Fruit fly (Drosophila melanogaster): ENCODE measurements around the gene CG17721.
A peak's percentile ranks its signal among the peaks of the same experiment; 100 is the strongest.

CG17721 gene

dm6 chr3R:11211291-11212061 lies 23.5 kb upstream of the CG17721 start (continued):
- TF ChIP-seq Dll (GFP tag; IDR thresholded peaks at IDR 0.05; ENCODE audit: partially characterized antibody) (0 out of 4 replicates have a peak, but pooled peaks have one; percentile 20), CG4328 (GFP tag; optimal IDR thresholded peaks at IDR 0.05) (no peak), NC2β (GFP tag; optimal IDR thresholded peaks at IDR 0.05) (peak; percentile 48), Rfx (GFP tag; IDR thresholded peaks at IDR 0.05) (peak; percentile 91), HLHmδ (GFP tag; optimal IDR thresholded peaks at IDR 0.05) (no peak), E2f1 (GFP tag; IDR thresholded peaks at IDR 0.05) (peak; percentile 60), CG11247 (GFP tag; IDR thresholded peaks at IDR 0.05) (peak; percentile 60), Gsc (GFP tag; IDR thresholded peaks at IDR 0.05) (no peak), dan (GFP tag; IDR thresholded peaks at IDR 0.05) (no peak), CG16863 (GFP tag; optimal IDR thresholded peaks at IDR 0.05) (peak; percentile 68), hkb (optimal IDR thresholded peaks at IDR 0.05) (no peak), hkb (GFP tag; IDR thresholded peaks at IDR 0.05) (peak; percentile 73), CG3726 (GFP tag; IDR thresholded peaks at IDR 0.05) (peak; percentile 53; the same call in 1 of the 3 replicates), Ets97D (GFP tag; optimal IDR thresholded peaks at IDR 0.05) (peak; percentile 30), emc (GFP tag; optimal IDR thresholded peaks at IDR 0.05) (peak; percentile 20), vvl (GFP tag; IDR thresholded peaks at IDR 0.05) (peak; percentile 81), CG15011 (GFP tag; optimal IDR thresholded peaks at IDR 0.05) (no peak), CG9817 (tag; optimal IDR thresholded peaks at IDR 0.05) (peak; percentile 65), CG14860 (GFP tag; IDR thresholded peaks at IDR 0.05; ENCODE audit: partially characterized antibody) (no peak), sqz (GFP tag; optimal IDR thresholded peaks at IDR 0.05) (peak; percentile 10), slou (GFP tag; optimal IDR thresholded peaks at IDR 0.05) (peak; percentile 57), fd102C (GFP tag; optimal IDR thresholded peaks at IDR 0.05) (peak; percentile 11), grn (GFP tag; optimal IDR thresholded peaks at IDR 0.05) (no peak), CG13287 (GFP tag; IDR thresholded peaks at IDR 0.05; ENCODE audit: partially characterized antibody) (no peak; the same call in 1 of the 2 replicates), Elba2 (GFP tag; optimal IDR thresholded peaks at IDR 0.05) (no peak), dmrt99B (tag; optimal IDR thresholded peaks at IDR 0.05) (peak; percentile 74), CG9727 (GFP tag; optimal IDR thresholded peaks at IDR 0.05) (peak; percentile 61), inv (GFP tag; IDR thresholded peaks at IDR 0.05; ENCODE audit: partially characterized antibody) (peak; percentile 32; the same call in 1 of the 2 replicates), ase (GFP tag; IDR thresholded peaks at IDR 0.05) (peak; percentile 74; the same call in 2 of the 3 replicates), CG14014 (GFP tag; IDR thresholded peaks at IDR 0.05) (peak; percentile 80), MTF-1 (GFP tag; optimal IDR thresholded peaks at IDR 0.05; ENCODE audit: borderline replicate concordance) (no peak), gcm (GFP tag; optimal IDR thresholded peaks at IDR 0.05) (peak; percentile 27), phol (tag; optimal IDR thresholded peaks at IDR 0.05) (peak; percentile 64), Atf6 (GFP tag; IDR thresholded peaks at IDR 0.05) (peak; percentile 73), CG7839 (tag; optimal IDR thresholded peaks at IDR 0.05) (peak; percentile 75), H15 (GFP tag; IDR thresholded peaks at IDR 0.05) (peak; percentile 65; the same call in 2 of the 3 replicates), CG10543 (GFP tag; optimal IDR thresholded peaks at IDR 0.05) (peak; percentile 84), bbx (GFP tag; IDR thresholded peaks at IDR 0.05; ENCODE audit: partially characterized antibody) (0 out of 2 replicates have a peak, but pooled peaks have one; percentile 31), pan (optimal IDR thresholded peaks at IDR 0.05) (no peak), pan (GFP tag; optimal IDR thresholded peaks at IDR 0.05 in 1 of 2, IDR thresholded peaks at IDR 0.05 in 1 of 2) (peak in 1 of 2 experiments; percentile 75), jigr1 (GFP tag; IDR thresholded peaks at IDR 0.05) (no peak), tna (GFP tag; IDR thresholded peaks at IDR 0.05; ENCODE audit: partially characterized antibody) (no peak), Optix (GFP tag; IDR thresholded peaks at IDR 0.05) (peak; percentile 35; the same call in 1 of the 3 replicates), CG1529 (GFP tag; optimal IDR thresholded peaks at IDR 0.05) (peak; percentile 11), CG12236 (GFP tag; optimal IDR thresholded peaks at IDR 0.05) (peak; percentile 34), NK7.1 (GFP tag; optimal IDR thresholded peaks at IDR 0.05) (peak; percentile 35), Bdp1 (GFP tag; optimal IDR thresholded peaks at IDR 0.05) (peak; percentile 8), fru (optimal IDR thresholded peaks at IDR 0.05) (no peak), Xbp1 (GFP tag; optimal IDR thresholded peaks at IDR 0.05) (peak; percentile 82)
